Fruit fly (Drosophila melanogaster) whole organism: ENCODE results near the gene spri.

ENCODE experiments used
- Dll ChIP-seq: fragments of >200 bp; optimal IDR thresholded peaks from 2 replicates; lab custom pipeline; 2017
- EcR ChIP-seq, 2 experiments: fragments of >200 bp; optimal IDR thresholded peaks; 2 replicates each; lab custom pipeline; 2017; ENCODE audit warnings: missing biosample characterization in 2 of 2, missing genetic modification characterization in 2 of 2, missing genetic modification reagents in 2 of 2
- pan ChIP-seq: fragments of >200 bp; optimal IDR thresholded peaks from 2 replicates; lab custom pipeline; 2017
- usp ChIP-seq: fragments of >200 bp; optimal IDR thresholded peaks from 2 replicates; lab custom pipeline; 2017; ENCODE audit warnings: missing biosample characterization, missing genetic modification characterization, mixed read lengths

- TF ChIP-seq Dll (lab: Kevin White, UChicago) = no peak
- TF ChIP-seq usp (GFP tag; lab: Kevin White, UChicago) = no peak
- no peak for TF ChIP-seq pan (lab: Kevin White, UChicago)
- no peak for TF ChIP-seq EcR (GFP tag; optimal IDR thresholded peaks at IDR 0.05; lab: Kevin White, UChicago)
Measured at dm6 chrX:10628874-10629273, 43.7 kb upstream of the spri start.
